Worm (Caenorhabditis elegans) whole organism, midembryonic: ENCODE measurements around the gene ced-6.

ENCODE experiments used
- T22C8.4 ChIP-seq: fragments of 200-800 bp; sonication (Bioruptor generic); IDR thresholded peaks from 2 replicates; pipeline ENCODE4 v1.3.6; 2022; ENCODE audit warnings: missing genetic modification characterization, missing compliant biosample characterization
- cog-1 ChIP-seq: sonication (generic microtip); optimal IDR thresholded peaks from 2 replicates; lab custom pipeline; 2016; ENCODE audit warnings: missing genetic modification characterization, missing compliant biosample characterization
- flt-1 ChIP-seq: fragments of 200-800 bp; sonication (Bioruptor generic); IDR thresholded peaks from 2 replicates; pipeline ENCODE4 v1.3.6; 2022; ENCODE audit warnings: missing genetic modification characterization, missing compliant biosample characterization
- klf-2 ChIP-seq: fragments of 200-800 bp; sonication (Bioruptor generic); conservative IDR thresholded peaks from 2 replicates; pipeline ENCODE4 v1.3.6; 2022; ENCODE audit warnings: missing genetic modification reagents, missing genetic modification characterization, missing compliant biosample characterization
- med-1 ChIP-seq: sonication (generic microtip); optimal IDR thresholded peaks from 2 replicates; lab custom pipeline; 2017; ENCODE audit warnings: missing genetic modification characterization, mild to moderate bottlenecking, missing compliant biosample characterization, antibody characterized with exemption, missing genetic modification reagents; ENCODE audit not compliant: insufficient read depth
- ref-1 ChIP-seq: fragments of 200-800 bp; sonication (Bioruptor generic); conservative IDR thresholded peaks from 2 replicates; pipeline ENCODE4 v1.3.6; 2022; ENCODE audit warnings: missing genetic modification reagents, missing genetic modification characterization, missing compliant biosample characterization
- tab-1 ChIP-seq: fragments of 200-800 bp; sonication (Bioruptor generic); IDR thresholded peaks from 2 replicates; pipeline ENCODE4 v1.3.6; 2022; ENCODE audit warnings: missing genetic modification characterization, missing compliant biosample characterization
- ztf-23 ChIP-seq: fragments of 200-800 bp; sonication (Bioruptor generic); IDR thresholded peaks from 2 replicates; pipeline ENCODE4 v1.3.6; 2022; ENCODE audit warnings: missing genetic modification reagents, missing genetic modification characterization, missing compliant biosample characterization
- ztf-29 ChIP-seq: fragments of 200-800 bp; sonication (Bioruptor generic); IDR thresholded peaks from 2 replicates; pipeline ENCODE4 v1.3.6; 2022; ENCODE audit warnings: missing genetic modification reagents, missing genetic modification characterization, missing compliant biosample characterization

ced-6 gene

ce11 chrIII:5595445-5595844 is at the start of gene ced-6:
Gene ced-6 (plus strand): TSS chrIII:5595771.
- no peak for TF ChIP-seq med-1 (GFP tag; lab: Kevin White, UChicago)
- TF ChIP-seq ref-1 (GFP tag; lab: Robert Waterston, UW) = no peak
- no peak for TF ChIP-seq T22C8.4
- no peak for TF ChIP-seq tab-1 (GFP tag; lab: Robert Waterston, UW)
- no peak for TF ChIP-seq ztf-29 (GFP tag; lab: Robert Waterston, UW)
- no peak for TF ChIP-seq flt-1
- TF ChIP-seq ztf-23 (GFP tag; lab: Robert Waterston, UW) = no peak
- no peak for TF ChIP-seq cog-1 (tag; lab: Kevin White, UChicago)
- no peak for TF ChIP-seq klf-2 (GFP tag; lab: Robert Waterston, UW)

DNA sequence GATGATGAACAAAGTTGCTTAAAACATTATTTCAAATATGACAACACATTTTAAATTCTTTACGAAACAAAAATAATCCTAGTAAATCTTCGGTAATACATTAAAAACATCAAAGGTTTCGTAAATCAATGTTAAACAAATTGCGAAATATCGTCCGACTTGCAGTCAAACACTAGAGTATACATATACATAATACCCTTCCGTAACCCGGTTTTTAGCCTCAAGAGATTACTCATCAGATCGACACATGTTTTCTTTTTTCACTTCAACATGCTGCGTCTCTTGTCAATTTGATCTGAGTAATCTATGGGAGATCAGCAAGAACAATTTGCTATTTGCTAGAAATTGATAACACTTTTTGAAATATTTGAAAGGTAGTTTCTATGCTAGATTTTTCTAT is 49.3 kb upstream of the ced-6 start:
- no peak for TF ChIP-seq T22C8.4
- no peak for TF ChIP-seq klf-2 (GFP tag; lab: Robert Waterston, UW)
- no peak for TF ChIP-seq ztf-29 (GFP tag; lab: Robert Waterston, UW)
- TF ChIP-seq ref-1 (GFP tag; lab: Robert Waterston, UW) = no peak
- no peak for TF ChIP-seq tab-1 (GFP tag; lab: Robert Waterston, UW)
- TF ChIP-seq med-1 (GFP tag; lab: Kevin White, UChicago) = no peak
- TF ChIP-seq flt-1 = no peak

DNA sequence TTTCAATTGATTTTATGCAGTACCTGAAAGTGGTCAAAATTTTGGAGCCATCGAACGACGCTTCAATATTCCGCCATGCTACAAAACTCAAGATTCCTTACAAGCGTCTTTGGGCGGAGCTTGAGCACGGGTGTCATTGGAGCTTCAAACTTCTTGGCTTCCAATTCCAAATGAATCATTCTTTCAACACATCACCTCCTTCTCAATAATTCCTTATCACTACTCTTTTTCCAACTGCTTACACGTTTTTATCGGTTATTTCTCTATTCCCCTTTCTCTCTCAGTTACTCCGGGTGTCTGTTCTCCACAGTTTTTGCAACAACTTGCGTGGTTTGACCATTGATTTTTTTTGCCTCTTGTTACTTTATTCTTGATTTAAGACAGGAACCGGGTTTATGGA is 48.8 kb upstream of the ced-6 start, which contains the start of gene F09F7.5:
Gene F09F7.5, plus strand, starts transcription at position 258 of the 400 bp plus-strand sequence.
- TF ChIP-seq ref-1 (GFP tag; lab: Robert Waterston, UW) = no peak

- TF ChIP-seq ref-1 (GFP tag; lab: Robert Waterston, UW) (no peak), ztf-29 (GFP tag; lab: Robert Waterston, UW) (no peak), tab-1 (GFP tag; lab: Robert Waterston, UW) (no peak), T22C8.4 (no peak), klf-2 (GFP tag; lab: Robert Waterston, UW) (no peak), flt-1 (no peak), cog-1 (tag; lab: Kevin White, UChicago) (no peak), ztf-23 (GFP tag; lab: Robert Waterston, UW) (no peak), med-1 (GFP tag; lab: Kevin White, UChicago) (no peak)
These were observed 45.4 kb upstream of the ced-6 start for ce11 chrIII:5550193-5550592.

DNA sequence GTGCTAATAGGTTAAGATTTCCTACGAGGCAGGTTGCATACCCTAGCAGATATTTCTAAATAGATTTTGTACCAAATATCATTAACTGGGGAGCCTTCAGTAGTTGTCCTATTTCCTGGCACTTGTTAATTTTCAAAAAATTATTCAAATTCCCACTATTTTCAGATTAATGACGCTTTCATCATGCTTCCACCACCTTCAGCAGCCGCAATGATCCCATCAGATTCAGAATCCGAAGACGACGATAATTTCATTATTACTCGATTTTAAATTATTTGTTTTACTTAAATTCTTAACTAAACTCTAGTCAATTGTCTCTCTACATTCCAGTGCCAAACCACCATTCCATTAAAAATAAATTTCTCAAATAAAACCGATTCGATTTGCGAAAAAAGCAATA is 44.7 kb upstream of the ced-6 start:
- TF ChIP-seq flt-1 (no peak), ztf-23 (GFP tag; lab: Robert Waterston, UW) (no peak), ref-1 (GFP tag; lab: Robert Waterston, UW) (no peak), tab-1 (GFP tag; lab: Robert Waterston, UW) (no peak), med-1 (GFP tag; lab: Kevin White, UChicago) (no peak), T22C8.4 (no peak), klf-2 (GFP tag; lab: Robert Waterston, UW) (no peak), cog-1 (tag; lab: Kevin White, UChicago) (no peak), ztf-29 (GFP tag; lab: Robert Waterston, UW) (no peak)

- no peak for TF ChIP-seq tab-1 (GFP tag; lab: Robert Waterston, UW)
- TF ChIP-seq med-1 (GFP tag; lab: Kevin White, UChicago) = no peak
- TF ChIP-seq ztf-23 (GFP tag; lab: Robert Waterston, UW) = no peak
- TF ChIP-seq flt-1 = 0 out of 2 replicates have a peak, but pooled peaks have one; percentile 31
These were observed 43.4 kb upstream of the ced-6 start, which contains the start of gene F09F7.6 for ce11 chrIII:5552072-5552667. Gene F09F7.6 (minus strand): TSS chrIII:5552135.

- TF ChIP-seq klf-2 (GFP tag; lab: Robert Waterston, UW) (no peak), med-1 (GFP tag; lab: Kevin White, UChicago) (no peak), ztf-29 (GFP tag; lab: Robert Waterston, UW) (no peak), T22C8.4 (no peak), ref-1 (GFP tag; lab: Robert Waterston, UW) (no peak), tab-1 (GFP tag; lab: Robert Waterston, UW) (no peak)
These were observed 42.5 kb upstream of the ced-6 start for ce11 chrIII:5553098-5553497.

ce11 chrIII:5554884-5555500 is 40.6 kb upstream of the ced-6 start, which contains the start of the genes nmad-1 and hach-1:
Gene nmad-1 (minus strand): TSS chrIII:5554934.
Gene hach-1 (plus strand): TSS chrIII:5555450.
- peak; percentile 75 for TF ChIP-seq ref-1 (GFP tag; lab: Robert Waterston, UW)
- TF ChIP-seq flt-1 = peak; percentile 94
- peak; percentile 79 for TF ChIP-seq cog-1 (tag; lab: Kevin White, UChicago)
- TF ChIP-seq ztf-29 (GFP tag; lab: Robert Waterston, UW) = peak; percentile 82
- peak; percentile 96 for TF ChIP-seq ztf-23 (GFP tag; lab: Robert Waterston, UW)
- TF ChIP-seq tab-1 (GFP tag; lab: Robert Waterston, UW) = peak; percentile 92
- peak; percentile 88 for TF ChIP-seq T22C8.4
- peak; percentile 90; the same call in 1 of the 2 replicates for TF ChIP-seq klf-2 (GFP tag; lab: Robert Waterston, UW)
- peak; percentile 97 for TF ChIP-seq med-1 (GFP tag; lab: Kevin White, UChicago)

ce11 chrIII:5557246-5557819 is 38.2 kb upstream of the ced-6 start, which contains the start of gene rpc-2:
Gene rpc-2 (plus strand): TSS chrIII:5557365.
- TF ChIP-seq ztf-29 (GFP tag; lab: Robert Waterston, UW) = no peak
- no peak for TF ChIP-seq klf-2 (GFP tag; lab: Robert Waterston, UW)
- TF ChIP-seq ztf-23 (GFP tag; lab: Robert Waterston, UW) = no peak
